Worm (Caenorhabditis elegans) whole organism, young adult: ENCODE data around the gene rsp-1.
A peak's percentile ranks its signal among the peaks of the same experiment; 100 is the strongest.

Source experiments
- F33H1.4 ChIP-seq: fragments of 200-800 bp; sonication (Bioruptor generic); IDR thresholded peaks from 2 replicates; pipeline ENCODE4 v1.3.6; 2022; ENCODE audit warnings: missing genetic modification reagents, missing genetic modification characterization, missing compliant biosample characterization
- dpff-1 ChIP-seq: sonication (generic microtip); optimal IDR thresholded peaks from 2 replicates; lab custom pipeline; 2017; ENCODE audit warnings: mild to moderate bottlenecking, missing genetic modification characterization, missing compliant biosample characterization
- fkh-3 ChIP-seq: sonication (generic microtip); optimal IDR thresholded peaks from 2 replicates; lab custom pipeline; 2016; ENCODE audit warnings: mild to moderate bottlenecking, missing genetic modification characterization, missing compliant biosample characterization
- gei-17 ChIP-seq: fragments of 200-800 bp; sonication (Bioruptor generic); optimal IDR thresholded peaks from 2 replicates; lab custom pipeline; 2018; ENCODE audit warnings: mild to moderate bottlenecking, missing genetic modification characterization, missing compliant biosample characterization
- mel-28 ChIP-seq: sonication (generic microtip); optimal IDR thresholded peaks from 2 replicates; lab custom pipeline; 2016; ENCODE audit warnings: borderline replicate concordance, mild to moderate bottlenecking, missing genetic modification characterization, missing compliant biosample characterization
- snpc-4 ChIP-seq, 5 experiments: fragments of 150-350 bp in 1 of 5; sonication (generic microtip) in 4 of 5; optimal IDR thresholded peaks; 2 replicates each; lab custom pipeline; 2014 to 2018; ENCODE audit warnings: missing genetic modification characterization in 5 of 5, missing biosample characterization in 3 of 5, antibody characterized with exemption in 2 of 5, mild to moderate bottlenecking in 2 of 5, missing compliant biosample characterization in 2 of 5, missing genotype in 2 of 5, moderate library complexity in 2 of 5, missing genetic modification reagents in 1 of 5
- sptf-2 ChIP-seq: fragments of 200-800 bp; sonication (Bioruptor generic); optimal IDR thresholded peaks from 2 replicates; lab custom pipeline; 2018; ENCODE audit warnings: mild to moderate bottlenecking, missing genetic modification characterization, missing compliant biosample characterization

DNA sequence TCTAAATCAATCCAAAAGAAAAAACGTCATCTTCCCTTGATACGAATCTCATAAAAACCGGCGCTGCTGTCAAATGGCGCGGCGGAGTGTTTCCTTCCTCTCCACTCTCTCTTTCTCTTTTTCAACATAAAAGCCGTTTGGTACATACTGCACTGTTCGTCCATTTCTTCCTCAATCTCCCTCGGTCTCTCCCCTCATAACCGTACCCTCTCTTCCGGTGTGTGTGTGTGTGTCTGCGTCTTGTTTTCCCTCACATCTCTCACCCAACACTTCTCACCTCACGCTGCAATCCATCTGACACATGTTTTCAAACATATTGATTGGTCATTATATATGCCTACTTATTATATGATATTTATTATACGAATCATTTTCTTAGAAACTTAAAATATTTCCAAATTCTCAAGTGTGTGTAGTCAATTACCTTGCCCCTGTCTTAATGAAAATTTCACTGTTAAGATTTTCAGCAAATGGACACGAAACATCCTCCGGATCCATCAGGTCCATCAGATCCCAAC, 11.3 kb downstream of the rsp-1 start, which contains the start of the genes aars-1 and rga-1:
- TF ChIP-seq F33H1.4 (no peak), gei-17 (GFP tag; lab: Kevin White, UChicago) (no peak), fkh-3 (no peak), snpc-4 (GFP tag; optimal IDR thresholded peaks at IDR 0.05; lab: Kevin White, UChicago) (no peak), snpc-4 (tag; optimal IDR thresholded peaks at IDR 0.05; lab: Kevin White, UChicago) (peak in 3 of 4 experiments; percentile 18 to 39 (median 38)), dpff-1 (tag; lab: Kevin White, UChicago) (no peak), mel-28 (tag; lab: Kevin White, UChicago) (no peak), sptf-2 (no peak)
